Worm (Caenorhabditis elegans) whole organism, L4 larva: ENCODE measurements around the gene inx-10.

Experiments
- D1046.2 ChIP-seq: fragments of 200-800 bp; sonication (Bioruptor generic); IDR thresholded peaks from 2 replicates; pipeline ENCODE4 v1.3.6; 2022; ENCODE audit warnings: missing genetic modification characterization, missing compliant biosample characterization
- T20F7.1 ChIP-seq: fragments of 200-800 bp; sonication (Bioruptor generic); optimal IDR thresholded peaks from 2 replicates; lab custom pipeline; 2018; ENCODE audit warnings: mild to moderate bottlenecking, missing genetic modification characterization, missing compliant biosample characterization
- aha-1 ChIP-seq: fragments of 150-350 bp; peaks from one replicate; lab custom pipeline; 2014; ENCODE audit warnings: missing biosample characterization, missing genetic modification characterization
- ceh-82 ChIP-seq: sonication (generic microtip); optimal IDR thresholded peaks from 2 replicates; lab custom pipeline; 2017; ENCODE audit warnings: missing biosample characterization, missing genetic modification characterization
- ces-1 ChIP-seq: fragments of 150-350 bp; sonication (generic microtip); optimal IDR thresholded peaks from 4 replicates; lab custom pipeline; 2014; ENCODE audit warnings: missing biosample characterization, missing genetic modification reagents, missing genetic modification characterization
- ctbp-1 ChIP-seq: fragments of 200-800 bp; sonication (Bioruptor generic); IDR thresholded peaks from 2 replicates; pipeline ENCODE4 v1.3.6; 2022; ENCODE audit warnings: missing genetic modification reagents, missing genetic modification characterization, missing compliant biosample characterization
- daf-16 ChIP-seq, 3 experiments: sonication (generic microtip); optimal IDR thresholded peaks; 2 replicates each; lab custom pipeline; 2016 to 2017; ENCODE audit warnings: missing genetic modification characterization in 3 of 3, missing genetic modification reagents in 3 of 3, mild to moderate bottlenecking in 2 of 3, missing compliant biosample characterization in 2 of 3, missing biosample characterization in 1 of 3, moderate library complexity in 1 of 3
- dmd-6 ChIP-seq: fragments of 200-800 bp; sonication (Bioruptor generic); IDR thresholded peaks from 2 replicates; pipeline ENCODE4 v1.3.6; 2022; ENCODE audit warnings: missing genetic modification reagents, missing genetic modification characterization, missing compliant biosample characterization
- dmd-8 ChIP-seq: fragments of 200-800 bp; sonication (Bioruptor generic); IDR thresholded peaks from 2 replicates; pipeline ENCODE4 v1.3.6; 2022; ENCODE audit warnings: missing genetic modification characterization, missing compliant biosample characterization
- dpl-1 ChIP-seq: fragments of 150-350 bp; optimal IDR thresholded peaks from 2 replicates; lab custom pipeline; 2014; ENCODE audit warnings: missing biosample characterization, missing genetic modification reagents, missing genetic modification characterization
- duxl-1 ChIP-seq: sonication (generic microtip); optimal IDR thresholded peaks from 2 replicates; lab custom pipeline; 2016; ENCODE audit warnings: mild to moderate bottlenecking, missing genetic modification characterization, moderate library complexity, missing compliant biosample characterization; ENCODE audit not compliant: poor library complexity
- fkh-10 ChIP-seq: fragments of 150-350 bp; optimal IDR thresholded peaks from 2 replicates; lab custom pipeline; 2014; ENCODE audit warnings: missing biosample characterization, missing genetic modification reagents, missing genetic modification characterization
- fos-1 ChIP-seq: fragments of 150-350 bp; optimal IDR thresholded peaks from 2 replicates; lab custom pipeline; 2014; ENCODE audit warnings: missing biosample characterization, missing genetic modification characterization
- jun-1 ChIP-seq: fragments of 150-350 bp; optimal IDR thresholded peaks from 2 replicates; lab custom pipeline; 2014; ENCODE audit warnings: missing biosample characterization, missing genetic modification reagents, missing genetic modification characterization
- lin-39 ChIP-seq: fragments of 150-350 bp; optimal IDR thresholded peaks from 2 replicates; lab custom pipeline; 2014; ENCODE audit warnings: missing biosample characterization, missing genetic modification reagents, missing genetic modification characterization
- madf-5 ChIP-seq, 2 experiments: fragments of 200-800 bp; sonication (Bioruptor generic); IDR thresholded peaks; 2 replicates each; pipeline ENCODE4 v1.3.6; 2022; ENCODE audit warnings: missing compliant biosample characterization in 2 of 2, missing genetic modification characterization in 2 of 2
- mxl-2 ChIP-seq: fragments of 200-800 bp; sonication (Bioruptor generic); conservative IDR thresholded peaks from 2 replicates; pipeline ENCODE4 v1.3.6; 2022; ENCODE audit warnings: missing genetic modification reagents, missing genetic modification characterization, missing compliant biosample characterization
- nhr-28 ChIP-seq: fragments of 150-350 bp; optimal IDR thresholded peaks from 2 replicates; lab custom pipeline; 2014; ENCODE audit warnings: missing biosample characterization, missing genetic modification characterization
- nhr-6 ChIP-seq: fragments of 150-350 bp; optimal IDR thresholded peaks from 2 replicates; lab custom pipeline; 2014; ENCODE audit warnings: missing biosample characterization, missing genetic modification characterization
- pqm-1 ChIP-seq: sonication (generic microtip); optimal IDR thresholded peaks from 2 replicates; lab custom pipeline; 2017; ENCODE audit warnings: missing biosample characterization, missing genetic modification characterization
- rbr-2 ChIP-seq: sonication (generic microtip); optimal IDR thresholded peaks from 2 replicates; lab custom pipeline; 2016; ENCODE audit warnings: missing genotype, missing genetic modification characterization, missing compliant biosample characterization
- snpc-4 ChIP-seq: fragments of 150-350 bp; optimal IDR thresholded peaks from 2 replicates; lab custom pipeline; 2014; ENCODE audit warnings: missing biosample characterization, missing genetic modification characterization
- spr-3 ChIP-seq: fragments of 200-800 bp; sonication (Bioruptor generic); optimal IDR thresholded peaks from 2 replicates; lab custom pipeline; 2018; ENCODE audit warnings: mild to moderate bottlenecking, missing genetic modification characterization, missing compliant biosample characterization
- unc-130 ChIP-seq: sonication (generic microtip); optimal IDR thresholded peaks from 2 replicates; lab custom pipeline; 2016; ENCODE audit warnings: missing genetic modification reagents, missing genetic modification characterization, missing compliant biosample characterization
- unc-62 ChIP-seq, 3 experiments: fragments of 150-350 bp in 1 of 3; sonication (generic microtip); optimal IDR thresholded peaks in 2 of 3; peaks in 1 of 3; 1 replicate in 1 of 3; 2 replicates in 2 of 3; lab custom pipeline; 2014 to 2017; ENCODE audit warnings: missing biosample characterization in 3 of 3, missing genetic modification characterization in 3 of 3, missing genetic modification reagents in 3 of 3, missing genotype in 1 of 3

Gene inx-10

DNA sequence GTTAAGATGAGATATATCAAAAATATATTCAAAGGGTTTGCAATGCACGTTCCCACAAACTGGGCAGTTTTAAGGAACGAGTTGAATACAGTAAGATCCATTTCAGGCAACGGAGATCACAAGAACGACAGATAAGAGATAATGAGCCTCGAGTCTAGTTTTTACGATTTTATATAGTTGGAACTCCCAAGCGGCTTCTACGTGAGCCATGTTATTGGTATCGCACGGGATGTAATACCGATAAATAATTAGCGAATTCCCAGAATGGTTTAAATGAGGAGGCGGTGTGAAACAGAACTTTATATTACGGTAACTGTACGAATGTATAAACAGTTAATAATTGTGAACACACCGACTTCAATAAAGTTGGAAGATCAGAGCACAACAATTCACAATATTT lies 8.4 kb downstream of the inx-10 start, which contains the start of gene str-177:
Gene str-177, minus strand, starts transcription at position 101 of the 400 bp plus-strand sequence.
- TF ChIP-seq jun-1 (no peak), D1046.2 (GFP tag; lab: Robert Waterston, UW) (no peak), daf-16 (GFP tag; optimal IDR thresholded peaks at IDR 0.05; lab: Kevin White, UChicago) (no peak), daf-16 (tag; optimal IDR thresholded peaks at IDR 0.05; lab: Kevin White, UChicago) (no peak), madf-5 (GFP tag; IDR thresholded peaks at IDR 0.05; lab: Robert Waterston, UW) (no peak)

DNA sequence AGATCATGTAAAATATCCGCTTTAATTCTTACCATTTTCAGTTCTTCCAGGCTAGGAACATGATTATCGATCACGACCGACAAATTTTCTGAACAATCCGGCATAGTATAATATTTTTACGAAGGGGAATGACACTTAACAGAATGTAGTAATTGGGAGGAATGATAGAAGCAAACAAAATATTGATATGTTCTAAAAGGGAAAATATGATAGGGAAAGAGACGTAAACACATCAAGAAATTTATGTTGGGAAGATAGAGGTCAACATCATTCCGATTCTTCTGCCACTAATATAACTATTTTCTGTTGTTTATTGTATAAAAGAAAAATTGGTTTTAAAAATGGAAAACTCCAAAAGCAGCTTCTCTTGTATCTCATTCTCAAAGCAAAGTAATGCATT lies 10.2 kb downstream of the inx-10 start, which contains the start of gene C24B5.4:
Gene C24B5.4, minus strand, starts transcription at position 206 of the 400 bp plus-strand sequence.
- TF ChIP-seq mxl-2 (GFP tag; lab: Robert Waterston, UW), result no peak
- no peak for TF ChIP-seq fos-1 (tag; lab: Kevin White, UChicago)
- peak; percentile 22 for TF ChIP-seq pqm-1 (tag; lab: Kevin White, UChicago)
- peak; percentile 50 for TF ChIP-seq nhr-28 (tag; lab: Kevin White, UChicago)
- TF ChIP-seq ceh-82 (tag; lab: Kevin White, UChicago), result no peak
- no peak for TF ChIP-seq dpl-1 (GFP tag; lab: Kevin White, UChicago)
- no peak for TF ChIP-seq daf-16 (GFP tag; optimal IDR thresholded peaks at IDR 0.05; lab: Kevin White, UChicago)
- TF ChIP-seq daf-16 (tag; optimal IDR thresholded peaks at IDR 0.05; lab: Kevin White, UChicago), result peak; percentile 95
- no peak for TF ChIP-seq nhr-6 (tag; lab: Kevin White, UChicago)
- TF ChIP-seq duxl-1 (tag; lab: Kevin White, UChicago), result no peak
- no peak for TF ChIP-seq rbr-2

DNA sequence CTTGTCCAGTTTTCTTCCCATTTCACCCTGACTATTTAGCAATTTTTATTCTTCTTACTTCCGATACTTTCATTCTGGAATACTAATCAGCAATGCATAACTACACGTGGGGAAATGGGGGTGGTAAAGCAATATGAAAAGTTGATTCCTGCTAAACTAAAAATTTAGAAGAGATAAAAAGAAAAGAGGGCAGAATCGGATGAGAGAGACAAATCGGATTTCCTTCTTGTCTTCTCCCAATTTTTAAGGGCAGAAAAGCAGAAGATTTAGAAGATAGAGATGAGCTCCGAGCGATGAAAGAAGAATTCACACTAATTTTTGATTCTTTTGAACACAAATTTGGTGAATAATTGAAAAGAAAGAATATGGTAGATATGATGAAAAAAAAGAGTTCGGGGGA lies 13.2 kb downstream of the inx-10 start:
- TF ChIP-seq ces-1 (peak; percentile 56), ctbp-1 (GFP tag; lab: Robert Waterston, UW) (peak; percentile 54; the same call in 1 of the 2 replicates), dmd-8 (no peak)

DNA sequence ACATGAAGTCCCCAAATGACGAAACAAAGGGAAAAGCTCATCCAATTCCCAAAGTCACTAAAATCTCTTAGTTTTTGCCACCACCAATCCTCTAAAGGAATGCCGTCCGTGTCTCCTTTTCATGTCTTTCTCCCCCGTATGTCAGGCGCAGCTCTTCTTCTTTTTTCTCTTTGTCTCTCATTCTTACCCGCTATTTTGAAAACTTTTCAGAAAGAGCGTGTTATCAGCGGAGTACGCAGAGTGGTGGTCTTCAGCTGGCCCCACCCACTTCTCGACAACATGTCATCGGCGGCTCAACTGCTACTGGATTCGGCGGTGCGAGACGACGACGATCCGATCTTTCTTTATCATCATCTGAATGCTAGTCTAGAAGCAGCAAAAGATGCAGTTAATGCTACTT lies 15.9 kb downstream of the inx-10 start, which contains the start of gene sphr-1:
Gene sphr-1, plus strand, starts transcription at position 205 of the 400 bp plus-strand sequence.
- TF ChIP-seq unc-62 (GFP tag; optimal IDR thresholded peaks at IDR 0.05 in 1 of 2; lab: Kevin White, UChicago), result peak in 1 of 2 experiments; percentile 95
- TF ChIP-seq unc-62 (tag; optimal IDR thresholded peaks at IDR 0.05; lab: Kevin White, UChicago), result no peak
- no peak for TF ChIP-seq spr-3 (GFP tag; lab: Kevin White, UChicago)
- TF ChIP-seq T20F7.1, result no peak
- peak; percentile 6 for TF ChIP-seq fkh-10 (GFP tag; lab: Kevin White, UChicago)
- 0 out of 2 replicates have a peak, but pooled peaks have one; percentile 36 for TF ChIP-seq ctbp-1 (GFP tag; lab: Robert Waterston, UW)
- no peak for TF ChIP-seq snpc-4
- peak; percentile 5 for TF ChIP-seq aha-1

DNA sequence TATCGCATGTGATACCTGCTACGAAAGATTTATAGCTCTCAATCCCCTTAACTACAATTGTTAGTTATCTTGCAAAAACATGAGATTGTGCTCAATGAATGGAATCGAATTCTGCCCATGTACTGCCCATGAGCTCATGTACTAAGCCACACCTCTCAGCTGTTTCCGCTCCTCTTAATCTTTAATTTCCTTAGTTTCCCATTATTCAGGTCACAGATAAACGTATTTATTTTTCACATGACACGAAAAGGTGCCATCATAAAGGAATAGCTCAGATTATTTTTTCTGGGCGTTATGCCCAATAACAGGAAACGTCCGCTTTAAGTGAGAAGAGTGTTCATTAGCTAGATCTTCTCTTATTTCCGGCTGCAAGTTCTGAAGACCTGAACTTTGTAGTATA lies 21.2 kb downstream of the inx-10 start:
- TF ChIP-seq duxl-1 (tag; lab: Kevin White, UChicago) (no peak), dmd-6 (GFP tag; lab: Robert Waterston, UW) (no peak), aha-1 (peak; percentile 20)
- TF ChIP-seq, all 104 proteins: peak for 1

DNA sequence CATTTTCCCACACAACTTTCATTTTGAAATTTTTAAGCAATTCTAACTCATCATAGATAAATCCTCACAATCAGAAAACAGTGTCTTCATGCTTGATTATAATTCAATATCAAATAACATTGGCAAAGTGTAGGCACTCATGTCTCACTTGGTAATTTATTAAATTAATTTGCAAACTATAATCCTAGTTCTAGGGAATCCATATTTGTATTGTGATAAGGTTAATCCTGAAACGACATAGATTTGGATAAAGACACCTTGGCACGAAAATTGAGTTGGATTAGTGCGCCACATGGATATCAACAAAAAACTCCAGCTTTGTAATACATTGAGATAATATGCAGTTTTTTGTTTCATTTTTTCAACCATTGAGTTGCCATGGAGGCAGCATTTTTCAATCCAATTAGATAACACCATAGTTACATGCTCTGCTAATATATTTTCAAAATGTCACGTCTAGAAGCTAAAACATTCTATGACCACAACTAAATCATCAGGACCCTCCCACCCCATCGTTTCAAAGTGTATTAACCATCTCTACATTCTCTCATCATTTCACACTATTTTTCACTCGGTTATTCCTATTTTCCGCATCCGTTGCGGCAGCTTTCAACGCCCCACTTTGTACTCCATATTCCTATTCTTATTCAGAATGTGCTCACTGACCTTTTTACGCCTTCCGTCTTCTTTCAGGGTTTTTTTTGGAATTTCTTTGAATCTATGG lies 23.4 kb downstream of the inx-10 start:
- TF ChIP-seq lin-39 (tag; lab: Kevin White, UChicago), result no peak
- TF ChIP-seq aha-1, result peak; percentile 8

DNA sequence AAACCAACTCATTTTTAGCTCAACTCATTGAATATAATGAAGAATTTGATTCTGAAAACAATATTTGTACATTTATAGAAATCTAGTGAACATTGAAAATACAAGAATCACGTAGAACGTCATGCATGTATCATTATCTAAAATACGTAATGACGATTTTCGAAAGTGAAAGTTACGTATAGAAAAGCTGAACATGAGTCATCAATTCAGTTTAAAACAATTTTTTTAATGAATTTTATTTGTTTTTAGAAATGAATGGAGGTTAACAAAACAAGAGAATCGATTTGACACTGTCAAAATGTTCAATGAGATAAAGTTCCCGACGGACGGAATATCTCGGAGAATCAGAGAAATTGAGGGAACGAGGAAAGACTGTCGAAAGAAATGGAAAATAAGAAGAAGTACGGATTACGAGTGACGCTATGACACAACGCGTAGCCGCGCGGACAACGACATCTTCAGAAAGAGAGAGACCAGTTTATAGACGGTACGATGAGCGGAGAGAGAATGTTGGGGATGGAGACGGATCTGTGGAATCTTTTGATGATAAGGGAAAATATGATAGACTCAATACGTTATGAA lies 25.5 kb downstream of the inx-10 start, which contains the start of gene ptr-1:
Gene ptr-1, minus strand, starts transcription at position 51 of the 582 bp plus-strand sequence.
- TF ChIP-seq unc-130 (GFP tag; lab: Kevin White, UChicago) (no peak), aha-1 (no peak)
